Worm (Caenorhabditis elegans): ENCODE measurements around the gene dmsr-5.
A peak's percentile ranks its signal among the peaks of the same experiment; 100 is the strongest.

The dmsr-5 gene

DNA sequence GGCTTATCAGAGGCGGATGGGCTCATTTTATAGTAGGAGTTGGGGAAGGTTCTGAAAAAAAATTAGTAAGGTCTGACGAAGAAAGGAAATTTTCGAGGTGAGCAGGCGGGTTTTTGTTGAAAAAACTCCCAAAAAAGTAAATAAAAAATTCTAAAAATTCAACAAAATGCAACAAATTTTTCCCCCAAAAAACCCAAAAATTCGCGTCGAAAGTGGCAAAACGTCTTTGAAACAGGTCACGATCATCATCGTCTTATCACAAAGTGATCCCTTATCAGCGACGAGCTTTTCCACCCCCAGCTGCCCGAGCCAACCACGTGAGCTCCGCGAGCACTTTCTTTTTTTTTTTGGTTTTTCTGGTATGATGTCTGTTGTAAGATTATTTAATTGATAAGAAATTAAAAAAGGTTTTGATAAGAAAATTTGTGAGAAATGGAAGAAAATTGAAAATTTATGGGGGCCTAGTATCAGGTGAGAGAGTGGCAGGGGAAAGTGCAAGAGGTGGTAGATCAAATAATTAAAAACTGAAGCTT, 31.5 kb upstream of the dmsr-5 start, which contains the start of gene Y48A6B.7 (continued):
- TF ChIP-seq somi-1 (GFP tag; optimal IDR thresholded peaks at IDR 0.05) = no peak
- no peak for TF ChIP-seq efl-1 (GFP tag; optimal IDR thresholded peaks at IDR 0.05)
- TF ChIP-seq mxl-1 (tag; optimal IDR thresholded peaks at IDR 0.05) = no peak
- TF ChIP-seq attf-6 (GFP tag; IDR thresholded peaks at IDR 0.05) = no peak
- no peak for TF ChIP-seq F57A8.1 (GFP tag; optimal IDR thresholded peaks at IDR 0.05)
- TF ChIP-seq B0019.2 (GFP tag; conservative IDR thresholded peaks at IDR 0.05) = no peak
- TF ChIP-seq K11D2.4 (GFP tag; IDR thresholded peaks at IDR 0.05) = no peak
- no peak for TF ChIP-seq ama-1 (optimal IDR thresholded peaks at IDR 0.05)
- TF ChIP-seq ama-1 (GFP tag; optimal IDR thresholded peaks at IDR 0.05) = no peak
- TF ChIP-seq nhr-90 (tag; optimal IDR thresholded peaks at IDR 0.05) = peak; percentile 46
- no peak for TF ChIP-seq fkh-3 (tag; optimal IDR thresholded peaks at IDR 0.05)
- no peak for TF ChIP-seq akir-1 (GFP tag; optimal IDR thresholded peaks at IDR 0.05)
- no peak for TF ChIP-seq nhr-27 (tag; optimal IDR thresholded peaks at IDR 0.05)
- no peak for TF ChIP-seq Y79H2A.3 (GFP tag; conservative IDR thresholded peaks at IDR 0.05)
- peak; percentile 52; the same call in 1 of the 2 replicates for TF ChIP-seq dox-1 (GFP tag; IDR thresholded peaks at IDR 0.05)
- no peak for TF ChIP-seq F57C9.4 (tag; optimal IDR thresholded peaks at IDR 0.05)
- no peak for TF ChIP-seq ceh-100 (GFP tag; IDR thresholded peaks at IDR 0.05)
- TF ChIP-seq zim-3 (tag; optimal IDR thresholded peaks at IDR 0.05) = no peak
- no peak for TF ChIP-seq hrde-1 (tag; optimal IDR thresholded peaks at IDR 0.05; ENCODE audit: borderline replicate concordance)
- no peak for TF ChIP-seq B0261.1 (tag; optimal IDR thresholded peaks at IDR 0.05)
- TF ChIP-seq hsf-1 (GFP tag; IDR thresholded peaks at IDR 0.05) = no peak
- no peak for TF ChIP-seq ceh-91 (GFP tag; IDR thresholded peaks at IDR 0.05)
- TF ChIP-seq ztf-26 (tag; optimal IDR thresholded peaks at IDR 0.05) = no peak
- no peak for TF ChIP-seq nfya-1 (tag; optimal IDR thresholded peaks at IDR 0.05; ENCODE audit: borderline replicate concordance, insufficient read depth)

DNA sequence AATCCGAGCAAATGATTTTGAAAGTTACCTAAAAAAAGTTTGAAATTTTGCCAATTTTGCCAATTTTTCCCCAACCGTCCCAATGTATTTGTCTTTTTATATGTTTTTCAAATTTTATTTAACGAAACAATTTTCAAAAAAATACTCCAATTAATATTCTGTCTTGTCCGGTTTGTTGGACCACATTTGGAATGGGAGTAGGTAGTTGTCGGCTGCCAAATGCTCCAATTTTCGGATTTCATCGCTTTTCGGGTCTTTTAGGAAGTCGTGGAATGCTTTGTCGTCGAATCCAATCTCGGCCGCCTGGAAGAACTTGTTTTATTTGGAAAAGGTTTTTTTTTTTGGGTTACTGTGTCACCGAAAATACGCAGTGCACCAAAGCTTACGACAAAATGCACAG, 30.1 kb upstream of the dmsr-5 start:
- TF ChIP-seq ztf-28 (GFP tag; IDR thresholded peaks at IDR 0.05) (no peak), ekl-4 (GFP tag; IDR thresholded peaks at IDR 0.05) (no peak), Y56A3A.18 (GFP tag; IDR thresholded peaks at IDR 0.05) (no peak), lsy-27 (tag; optimal IDR thresholded peaks at IDR 0.05; ENCODE audit: borderline replicate concordance, insufficient read depth) (no peak), egrh-3 (GFP tag; IDR thresholded peaks at IDR 0.05) (no peak), F57C9.4 (tag; optimal IDR thresholded peaks at IDR 0.05) (no peak), Y53F4B.3 (GFP tag; IDR thresholded peaks at IDR 0.05) (no peak), aptf-2 (GFP tag; conservative IDR thresholded peaks at IDR 0.05) (no peak), die-1 (tag; optimal IDR thresholded peaks at IDR 0.05) (no peak), ztf-22 (GFP tag; optimal IDR thresholded peaks at IDR 0.05) (no peak), nfyb-1 (GFP tag; IDR thresholded peaks at IDR 0.05) (no peak)

ce11 chrIII:11022278-11022677, 27.2 kb upstream of the dmsr-5 start:
- TF ChIP-seq ceh-91 (GFP tag; IDR thresholded peaks at IDR 0.05) (no peak), nhr-90 (tag; optimal IDR thresholded peaks at IDR 0.05) (no peak), ekl-4 (GFP tag; IDR thresholded peaks at IDR 0.05) (no peak), cebp-2 (GFP tag; IDR thresholded peaks at IDR 0.05) (no peak), F55B11.4 (tag; optimal IDR thresholded peaks at IDR 0.05; ENCODE audit: borderline replicate concordance, insufficient read depth) (no peak), lin-54 (GFP tag; optimal IDR thresholded peaks at IDR 0.05) (no peak)

All from whole organism, young adult.